Worm (Caenorhabditis elegans) whole organism, early embryonic: ENCODE results near the gene ZK675.4.

ENCODE experiments used
- F13C5.2 ChIP-seq: sonication (generic microtip); optimal IDR thresholded peaks from 2 replicates; lab custom pipeline; 2017; ENCODE audit warnings: mild to moderate bottlenecking, missing genetic modification characterization, inconsistent platforms, missing compliant biosample characterization
- aly-1 ChIP-seq: sonication (generic microtip); optimal IDR thresholded peaks from 2 replicates; lab custom pipeline; 2016; ENCODE audit warnings: missing genetic modification characterization, missing compliant biosample characterization
- ama-1 ChIP-seq: fragments of 150-350 bp; optimal IDR thresholded peaks from 2 replicates; lab custom pipeline; 2014
- ceh-13 ChIP-seq: fragments of 200-800 bp; sonication (Bioruptor generic); optimal IDR thresholded peaks from 2 replicates; lab custom pipeline; 2018; ENCODE audit warnings: mild to moderate bottlenecking, missing genetic modification characterization, missing compliant biosample characterization
- ceh-36 ChIP-seq: sonication (generic microtip); optimal IDR thresholded peaks from 2 replicates; lab custom pipeline; 2016; ENCODE audit warnings: missing genetic modification characterization, inconsistent platforms, missing compliant biosample characterization
- ets-7 ChIP-seq: sonication (generic microtip); optimal IDR thresholded peaks from 2 replicates; lab custom pipeline; 2016; ENCODE audit warnings: missing genotype, missing genetic modification characterization, missing compliant biosample characterization
- flt-1 ChIP-seq: fragments of 200-800 bp; sonication (Bioruptor generic); IDR thresholded peaks from 2 replicates; pipeline ENCODE4 v1.3.6; 2022; ENCODE audit warnings: missing genetic modification characterization, missing compliant biosample characterization
- hmg-4 ChIP-seq: fragments of 200-800 bp; sonication (Bioruptor generic); optimal IDR thresholded peaks from 2 replicates; lab custom pipeline; 2018; ENCODE audit warnings: mild to moderate bottlenecking, missing genetic modification characterization, missing compliant biosample characterization
- hnd-1 ChIP-seq: sonication (generic microtip); optimal IDR thresholded peaks from 2 replicates; lab custom pipeline; 2016; ENCODE audit warnings: missing genetic modification characterization, missing compliant biosample characterization
- pes-1 ChIP-seq: fragments of 200-800 bp; sonication (Bioruptor generic); IDR thresholded peaks from 2 replicates; pipeline ENCODE4 v1.3.6; 2022; ENCODE audit warnings: missing genetic modification reagents, missing genetic modification characterization, missing compliant biosample characterization
- scrt-1 ChIP-seq: fragments of 200-800 bp; sonication (Bioruptor generic); IDR thresholded peaks from 2 replicates; pipeline ENCODE4 v1.3.6; 2022; ENCODE audit warnings: missing genetic modification characterization, missing compliant biosample characterization
- sea-1 ChIP-seq: fragments of 200-800 bp; sonication (Bioruptor generic); conservative IDR thresholded peaks from 2 replicates; pipeline ENCODE4 v1.3.6; 2022; ENCODE audit warnings: missing genetic modification characterization, missing compliant biosample characterization
- tbx-37 ChIP-seq: fragments of 200-800 bp; sonication (Bioruptor generic); conservative IDR thresholded peaks from 2 replicates; pipeline ENCODE4 v1.3.6; 2022; ENCODE audit warnings: missing genetic modification reagents, missing genetic modification characterization, missing compliant biosample characterization
- tra-4 ChIP-seq: sonication (generic microtip); optimal IDR thresholded peaks from 2 replicates; lab custom pipeline; 2017; ENCODE audit warnings: missing genetic modification characterization, missing compliant biosample characterization

- TF ChIP-seq ama-1: no peak
- TF ChIP-seq hmg-4 (GFP tag; lab: Kevin White, UChicago): no peak
- no peak for TF ChIP-seq hnd-1 (tag; lab: Kevin White, UChicago)
- no peak for TF ChIP-seq aly-1 (tag; lab: Kevin White, UChicago)
- no peak for TF ChIP-seq scrt-1 (GFP tag; lab: Robert Waterston, UW)
- no peak for TF ChIP-seq flt-1 (GFP tag; lab: Robert Waterston, UW)
- TF ChIP-seq ets-7 (tag; lab: Kevin White, UChicago): no peak
- TF ChIP-seq tbx-37 (GFP tag; lab: Robert Waterston, UW): no peak
- TF ChIP-seq tra-4: no peak
- no peak for TF ChIP-seq ceh-13 (GFP tag; lab: Kevin White, UChicago)
- no peak for TF ChIP-seq F13C5.2 (tag; lab: Kevin White, UChicago)
- TF ChIP-seq sea-1 (GFP tag; lab: Robert Waterston, UW): no peak
- no peak for TF ChIP-seq ceh-36 (tag; lab: Kevin White, UChicago)
- TF ChIP-seq pes-1 (GFP tag; lab: Robert Waterston, UW): no peak
These were observed 35.8 kb downstream of the ZK675.4 start, which contains the start of gene ZK669.5 for ce11 chrII:7946830-7947425.
